Worm (Caenorhabditis elegans) whole organism, young adult: ENCODE results near the gene ubc-22.

Experiments
- B0019.2 ChIP-seq: fragments of 200-800 bp; sonication (Bioruptor generic); conservative IDR thresholded peaks from 2 replicates; pipeline ENCODE4 v1.3.6; 2022; ENCODE audit warnings: missing genetic modification reagents, missing genetic modification characterization, missing compliant biosample characterization
- B0035.1 ChIP-seq: sonication (generic microtip); optimal IDR thresholded peaks from 2 replicates; lab custom pipeline; 2016; ENCODE audit warnings: missing genetic modification characterization, mild to moderate bottlenecking, missing compliant biosample characterization, missing genotype, missing genetic modification reagents
- F23B12.7 ChIP-seq: sonication (generic microtip); optimal IDR thresholded peaks from 2 replicates; lab custom pipeline; 2017; ENCODE audit warnings: missing genetic modification characterization, mild to moderate bottlenecking, missing compliant biosample characterization, antibody characterized with exemption, moderate library complexity; ENCODE audit not compliant: insufficient read depth
- F37B4.10 ChIP-seq: fragments of 200-800 bp; sonication (Bioruptor generic); IDR thresholded peaks from 2 replicates; pipeline ENCODE4 v1.3.6; 2022; ENCODE audit warnings: missing genetic modification characterization, missing compliant biosample characterization
- F57C9.4 ChIP-seq: sonication (generic microtip); optimal IDR thresholded peaks from 2 replicates; lab custom pipeline; 2017; ENCODE audit warnings: mild to moderate bottlenecking, missing genetic modification characterization, missing compliant biosample characterization
- K11D2.4 ChIP-seq: fragments of 200-800 bp; sonication (Bioruptor generic); IDR thresholded peaks from 2 replicates; pipeline ENCODE4 v1.3.6; 2022; ENCODE audit warnings: missing genetic modification reagents, missing genetic modification characterization, missing compliant biosample characterization
- Y67H2A.10 ChIP-seq: fragments of 200-800 bp; sonication (Bioruptor generic); conservative IDR thresholded peaks from 2 replicates; pipeline ENCODE4 v1.3.6; 2022; ENCODE audit warnings: missing genetic modification reagents, missing genetic modification characterization, missing compliant biosample characterization
- Y79H2A.3 ChIP-seq: fragments of 200-800 bp; sonication (Bioruptor generic); conservative IDR thresholded peaks from 2 replicates; pipeline ENCODE4 v1.3.6; 2022; ENCODE audit warnings: missing genetic modification reagents, missing genetic modification characterization, missing compliant biosample characterization
- Y95B8A.8 ChIP-seq: fragments of 200-800 bp; sonication (Bioruptor generic); IDR thresholded peaks from 2 replicates; pipeline ENCODE4 v1.3.6; 2022; ENCODE audit warnings: missing genetic modification reagents, missing genetic modification characterization, missing compliant biosample characterization
- ZK185.1 ChIP-seq: sonication (generic microtip); optimal IDR thresholded peaks from 2 replicates; lab custom pipeline; 2016; ENCODE audit warnings: mild to moderate bottlenecking, missing genetic modification characterization, missing compliant biosample characterization; ENCODE audit not compliant: poor library complexity, severe bottlenecking
- akir-1 ChIP-seq: fragments of 200-800 bp; sonication (Bioruptor generic); optimal IDR thresholded peaks from 2 replicates; lab custom pipeline; 2018; ENCODE audit warnings: mild to moderate bottlenecking, missing genetic modification characterization, moderate library complexity, missing compliant biosample characterization
- atf-7 ChIP-seq: sonication (generic microtip); optimal IDR thresholded peaks from 2 replicates; lab custom pipeline; 2017; ENCODE audit warnings: mild to moderate bottlenecking, missing genetic modification characterization, missing compliant biosample characterization
- attf-3 ChIP-seq: fragments of 200-800 bp; sonication (Bioruptor generic); conservative IDR thresholded peaks from 2 replicates; pipeline ENCODE4 v1.3.6; 2022; ENCODE audit warnings: missing genetic modification reagents, missing genetic modification characterization, missing compliant biosample characterization
- attf-6 ChIP-seq: fragments of 200-800 bp; sonication (Bioruptor generic); IDR thresholded peaks from 2 replicates; pipeline ENCODE4 v1.3.6; 2022; ENCODE audit warnings: missing genetic modification reagents, missing genetic modification characterization, missing compliant biosample characterization
- ccch-3 ChIP-seq: fragments of 200-800 bp; sonication (Bioruptor generic); optimal IDR thresholded peaks from 2 replicates; lab custom pipeline; 2018; ENCODE audit warnings: mild to moderate bottlenecking, missing genetic modification characterization, missing compliant biosample characterization
- cebp-2 ChIP-seq: fragments of 200-800 bp; sonication (Bioruptor generic); IDR thresholded peaks from 2 replicates; pipeline ENCODE4 v1.3.6; 2022; ENCODE audit warnings: missing genetic modification characterization, missing compliant biosample characterization
- ceh-58 ChIP-seq: fragments of 200-800 bp; sonication (Bioruptor generic); IDR thresholded peaks from 2 replicates; pipeline ENCODE4 v1.3.6; 2022; ENCODE audit warnings: missing genetic modification characterization, missing compliant biosample characterization
- ceh-79 ChIP-seq: sonication (generic microtip); optimal IDR thresholded peaks from 2 replicates; lab custom pipeline; 2017; ENCODE audit warnings: mild to moderate bottlenecking, missing genetic modification characterization, missing compliant biosample characterization
- ceh-91 ChIP-seq: fragments of 200-800 bp; sonication (Bioruptor generic); IDR thresholded peaks from 2 replicates; pipeline ENCODE4 v1.3.6; 2022; ENCODE audit warnings: missing genetic modification reagents, missing genetic modification characterization, missing compliant biosample characterization
- dpff-1 ChIP-seq: sonication (generic microtip); optimal IDR thresholded peaks from 2 replicates; lab custom pipeline; 2017; ENCODE audit warnings: mild to moderate bottlenecking, missing genetic modification characterization, missing compliant biosample characterization
- efl-1 ChIP-seq: fragments of 150-350 bp; optimal IDR thresholded peaks from 2 replicates; lab custom pipeline; 2014; ENCODE audit warnings: missing biosample characterization, missing genetic modification reagents, missing genetic modification characterization
- egl-44 ChIP-seq: fragments of 200-800 bp; sonication (Bioruptor generic); IDR thresholded peaks from 2 replicates; pipeline ENCODE4 v1.3.6; 2022; ENCODE audit warnings: missing genetic modification reagents, missing genetic modification characterization, missing compliant biosample characterization
- egrh-3 ChIP-seq: fragments of 200-800 bp; sonication (Bioruptor generic); IDR thresholded peaks from 2 replicates; pipeline ENCODE4 v1.3.6; 2022; ENCODE audit warnings: missing genetic modification reagents, missing genetic modification characterization, missing compliant biosample characterization
- fkh-3 ChIP-seq: sonication (generic microtip); optimal IDR thresholded peaks from 2 replicates; lab custom pipeline; 2016; ENCODE audit warnings: mild to moderate bottlenecking, missing genetic modification characterization, missing compliant biosample characterization
- gei-17 ChIP-seq: fragments of 200-800 bp; sonication (Bioruptor generic); optimal IDR thresholded peaks from 2 replicates; lab custom pipeline; 2018; ENCODE audit warnings: mild to moderate bottlenecking, missing genetic modification characterization, missing compliant biosample characterization
- hlh-12 ChIP-seq: sonication (generic microtip); optimal IDR thresholded peaks from 2 replicates; lab custom pipeline; 2016; ENCODE audit warnings: missing genetic modification characterization, missing compliant biosample characterization
- hmg-20 ChIP-seq: fragments of 200-800 bp; sonication (Bioruptor generic); IDR thresholded peaks from 2 replicates; pipeline ENCODE4 v1.3.6; 2022; ENCODE audit warnings: missing genetic modification reagents, missing genetic modification characterization, missing compliant biosample characterization
- hrde-1 ChIP-seq: sonication (generic microtip); optimal IDR thresholded peaks from 2 replicates; lab custom pipeline; 2016; ENCODE audit warnings: missing genetic modification characterization, mild to moderate bottlenecking, missing compliant biosample characterization, moderate library complexity, missing genotype, missing genetic modification reagents, borderline replicate concordance
- hsf-1 ChIP-seq: fragments of 200-800 bp; sonication (Bioruptor generic); IDR thresholded peaks from 2 replicates; pipeline ENCODE4 v1.3.6; 2022; ENCODE audit warnings: missing genetic modification reagents, missing genetic modification characterization, missing compliant biosample characterization
- lin-26 ChIP-seq: fragments of 200-800 bp; sonication (Bioruptor generic); IDR thresholded peaks from 2 replicates; pipeline ENCODE4 v1.3.6; 2022; ENCODE audit warnings: missing genetic modification reagents, missing genetic modification characterization, missing compliant biosample characterization
- madf-6 ChIP-seq: fragments of 200-800 bp; sonication (Bioruptor generic); IDR thresholded peaks from 2 replicates; pipeline ENCODE4 v1.3.6; 2022; ENCODE audit warnings: missing genetic modification reagents, missing genetic modification characterization, missing compliant biosample characterization
- mcd-1 ChIP-seq: fragments of 200-800 bp; sonication (Bioruptor generic); IDR thresholded peaks from 2 replicates; pipeline ENCODE4 v1.3.6; 2022; ENCODE audit warnings: missing genetic modification reagents, missing genetic modification characterization, missing compliant biosample characterization
- nfya-1 ChIP-seq: sonication (generic microtip); optimal IDR thresholded peaks from 2 replicates; lab custom pipeline; 2017; ENCODE audit warnings: antibody characterized with exemption, missing compliant biosample characterization, missing genetic modification characterization, borderline replicate concordance; ENCODE audit not compliant: insufficient read depth
- nfya-2 ChIP-seq: fragments of 200-800 bp; sonication (Bioruptor generic); IDR thresholded peaks from 2 replicates; pipeline ENCODE4 v1.3.6; 2022; ENCODE audit warnings: missing genetic modification reagents, missing genetic modification characterization, missing compliant biosample characterization
- nhr-120 ChIP-seq: fragments of 200-800 bp; sonication (Bioruptor generic); IDR thresholded peaks from 2 replicates; pipeline ENCODE4 v1.3.6; 2022; ENCODE audit warnings: missing genetic modification characterization, missing compliant biosample characterization
- pbrm-1 ChIP-seq: fragments of 200-800 bp; sonication (Bioruptor generic); IDR thresholded peaks from 2 replicates; pipeline ENCODE4 v1.3.6; 2022; ENCODE audit warnings: missing genetic modification reagents, missing genetic modification characterization, missing compliant biosample characterization
- pha-4 ChIP-seq: fragments of 150-350 bp; sonication (generic microtip); optimal IDR thresholded peaks from 2 replicates; lab custom pipeline; 2014; ENCODE audit warnings: missing biosample characterization, missing genetic modification reagents, missing genetic modification characterization
- rcor-1 ChIP-seq: fragments of 200-800 bp; sonication (Bioruptor generic); IDR thresholded peaks from 2 replicates; pipeline ENCODE4 v1.3.6; 2022; ENCODE audit warnings: missing genetic modification reagents, missing genetic modification characterization, missing compliant biosample characterization
- rec-8 ChIP-seq, 2 experiments: sonication (generic microtip); optimal IDR thresholded peaks; 2 replicates each; lab custom pipeline; 2016; ENCODE audit warnings: mild to moderate bottlenecking in 2 of 2, missing genetic modification characterization in 2 of 2, missing genetic modification reagents in 2 of 2, missing genotype in 2 of 2, missing biosample characterization in 1 of 2, missing compliant biosample characterization in 1 of 2, moderate library complexity in 1 of 2
- rpc-1 ChIP-seq, 2 experiments: fragments of 150-350 bp in 1 of 2; sonication (generic microtip) in 1 of 2; optimal IDR thresholded peaks; 2 replicates each; lab custom pipeline; 2014 to 2018; ENCODE audit warnings: missing biosample characterization in 1 of 2, missing genetic modification characterization in 1 of 2, missing genetic modification reagents in 1 of 2, missing genotype in 1 of 2
- snpc-1.1 ChIP-seq: sonication (generic microtip); optimal IDR thresholded peaks from 2 replicates; lab custom pipeline; 2017; ENCODE audit warnings: missing genetic modification characterization, mild to moderate bottlenecking, missing compliant biosample characterization, antibody characterized with exemption, moderate library complexity, missing genotype, missing genetic modification reagents; ENCODE audit not compliant: insufficient read depth
- sptf-2 ChIP-seq: fragments of 200-800 bp; sonication (Bioruptor generic); optimal IDR thresholded peaks from 2 replicates; lab custom pipeline; 2018; ENCODE audit warnings: mild to moderate bottlenecking, missing genetic modification characterization, missing compliant biosample characterization
- unc-62 ChIP-seq: fragments of 150-350 bp; optimal IDR thresholded peaks from 2 replicates; lab custom pipeline; 2014; ENCODE audit warnings: missing biosample characterization, missing genetic modification reagents, missing genetic modification characterization
- xnd-1 ChIP-seq: sonication (generic microtip); optimal IDR thresholded peaks from 2 replicates; lab custom pipeline; 2016; ENCODE audit warnings: missing genotype, missing genetic modification reagents, missing genetic modification characterization, missing compliant biosample characterization
- zim-3 ChIP-seq: sonication (generic microtip); optimal IDR thresholded peaks from 2 replicates; lab custom pipeline; 2017; ENCODE audit warnings: mild to moderate bottlenecking, missing genetic modification characterization, moderate library complexity, missing compliant biosample characterization
- ztf-18 ChIP-seq: sonication (generic microtip); optimal IDR thresholded peaks from 2 replicates; lab custom pipeline; 2016; ENCODE audit warnings: missing genotype, mild to moderate bottlenecking, missing genetic modification characterization, missing compliant biosample characterization
- ztf-22 ChIP-seq: fragments of 200-800 bp; sonication (Bioruptor generic); optimal IDR thresholded peaks from 2 replicates; lab custom pipeline; 2018; ENCODE audit warnings: mild to moderate bottlenecking, missing genetic modification characterization, moderate library complexity, missing compliant biosample characterization
- ztf-25 ChIP-seq: fragments of 200-800 bp; sonication (Bioruptor generic); IDR thresholded peaks from 2 replicates; pipeline ENCODE4 v1.3.6; 2022; ENCODE audit warnings: missing genetic modification reagents, missing genetic modification characterization, missing compliant biosample characterization

Gene ubc-22

ce11 chrX:8838176-8838575, 30.8 kb downstream of the ubc-22 start:
- no peak for TF ChIP-seq B0035.1 (tag; lab: Kevin White, UChicago)
- no peak for TF ChIP-seq B0019.2 (GFP tag; lab: Robert Waterston, UW)
- TF ChIP-seq ceh-79 (tag; lab: Kevin White, UChicago), result no peak
- TF ChIP-seq ccch-3 (GFP tag; lab: Kevin White, UChicago), result no peak
- TF ChIP-seq dpff-1, result no peak
- TF ChIP-seq hmg-20 (GFP tag; lab: Robert Waterston, UW), result no peak
- peak; percentile 49 for TF ChIP-seq hlh-12 (tag; lab: Kevin White, UChicago)
- TF ChIP-seq Y79H2A.3 (GFP tag; lab: Robert Waterston, UW), result no peak
- no peak for TF ChIP-seq K11D2.4
- TF ChIP-seq ztf-22 (GFP tag; lab: Kevin White, UChicago), result no peak
- TF ChIP-seq unc-62 (GFP tag; lab: Kevin White, UChicago), result no peak
- TF ChIP-seq rpc-1 (optimal IDR thresholded peaks at IDR 0.05; lab: Kevin White, UChicago), result peak; percentile 92
- TF ChIP-seq rpc-1 (tag; optimal IDR thresholded peaks at IDR 0.05; lab: Kevin White, UChicago), result peak; percentile 89
- peak; percentile 65; the same call in 1 of the 2 replicates for TF ChIP-seq egl-44
- TF ChIP-seq zim-3 (tag; lab: Kevin White, UChicago), result peak; percentile 15
- no peak for TF ChIP-seq hrde-1 (tag; lab: Kevin White, UChicago)
- TF ChIP-seq nfya-2 (GFP tag; lab: Robert Waterston, UW), result no peak
- no peak for TF ChIP-seq rcor-1
- TF ChIP-seq fkh-3 (tag; lab: Kevin White, UChicago), result no peak
- no peak for TF ChIP-seq gei-17
- no peak for TF ChIP-seq hsf-1
- TF ChIP-seq rec-8 (tag; optimal IDR thresholded peaks at IDR 0.05; lab: Kevin White, UChicago), result peak; percentile 23 to 65
- no peak for TF ChIP-seq madf-6 (GFP tag; lab: Robert Waterston, UW)
- no peak for TF ChIP-seq mcd-1 (GFP tag; lab: Robert Waterston, UW)
- peak; percentile 68 for TF ChIP-seq ZK185.1 (tag; lab: Kevin White, UChicago)
- no peak for TF ChIP-seq sptf-2 (GFP tag; lab: Kevin White, UChicago)
- no peak for TF ChIP-seq akir-1 (GFP tag; lab: Kevin White, UChicago)
- TF ChIP-seq attf-3 (GFP tag; lab: Robert Waterston, UW), result no peak
- peak; percentile 66; the same call in 1 of the 2 replicates for TF ChIP-seq ztf-25 (GFP tag; lab: Robert Waterston, UW)
- no peak for TF ChIP-seq pha-4 (tag; lab: Kevin White, UChicago)
- TF ChIP-seq F37B4.10 (GFP tag; lab: Robert Waterston, UW), result no peak
- TF ChIP-seq cebp-2, result no peak
- TF ChIP-seq F23B12.7 (tag; lab: Kevin White, UChicago), result no peak
- TF ChIP-seq ceh-58 (GFP tag; lab: Robert Waterston, UW), result no peak
- peak; percentile 92 for TF ChIP-seq lin-26 (GFP tag; lab: Robert Waterston, UW)
- peak; percentile 55 for TF ChIP-seq ztf-18 (tag; lab: Kevin White, UChicago)
- no peak for TF ChIP-seq Y95B8A.8 (GFP tag; lab: Robert Waterston, UW)
- no peak for TF ChIP-seq nhr-120 (GFP tag; lab: Robert Waterston, UW)
- TF ChIP-seq ceh-91 (GFP tag; lab: Robert Waterston, UW), result 0 out of 2 replicates have a peak, but pooled peaks have one; percentile 10
- TF ChIP-seq xnd-1 (tag; lab: Kevin White, UChicago), result no peak
- no peak for TF ChIP-seq F57C9.4 (tag; lab: Kevin White, UChicago)
- TF ChIP-seq nfya-1 (tag; lab: Kevin White, UChicago), result no peak
- TF ChIP-seq atf-7 (tag; lab: Kevin White, UChicago), result no peak
- TF ChIP-seq pbrm-1 (GFP tag; lab: Robert Waterston, UW), result peak; percentile 59; the same call in 1 of the 2 replicates
- TF ChIP-seq egrh-3 (GFP tag; lab: Robert Waterston, UW), result no peak
- no peak for TF ChIP-seq Y67H2A.10 (GFP tag; lab: Robert Waterston, UW)
- no peak for TF ChIP-seq snpc-1.1 (tag; lab: Kevin White, UChicago)
- no peak for TF ChIP-seq attf-6
- TF ChIP-seq efl-1 (GFP tag; lab: Kevin White, UChicago), result no peak
